Fruit fly (Drosophila melanogaster): ENCODE measurements around the gene Wdr81.

Wdr81 gene

DNA sequence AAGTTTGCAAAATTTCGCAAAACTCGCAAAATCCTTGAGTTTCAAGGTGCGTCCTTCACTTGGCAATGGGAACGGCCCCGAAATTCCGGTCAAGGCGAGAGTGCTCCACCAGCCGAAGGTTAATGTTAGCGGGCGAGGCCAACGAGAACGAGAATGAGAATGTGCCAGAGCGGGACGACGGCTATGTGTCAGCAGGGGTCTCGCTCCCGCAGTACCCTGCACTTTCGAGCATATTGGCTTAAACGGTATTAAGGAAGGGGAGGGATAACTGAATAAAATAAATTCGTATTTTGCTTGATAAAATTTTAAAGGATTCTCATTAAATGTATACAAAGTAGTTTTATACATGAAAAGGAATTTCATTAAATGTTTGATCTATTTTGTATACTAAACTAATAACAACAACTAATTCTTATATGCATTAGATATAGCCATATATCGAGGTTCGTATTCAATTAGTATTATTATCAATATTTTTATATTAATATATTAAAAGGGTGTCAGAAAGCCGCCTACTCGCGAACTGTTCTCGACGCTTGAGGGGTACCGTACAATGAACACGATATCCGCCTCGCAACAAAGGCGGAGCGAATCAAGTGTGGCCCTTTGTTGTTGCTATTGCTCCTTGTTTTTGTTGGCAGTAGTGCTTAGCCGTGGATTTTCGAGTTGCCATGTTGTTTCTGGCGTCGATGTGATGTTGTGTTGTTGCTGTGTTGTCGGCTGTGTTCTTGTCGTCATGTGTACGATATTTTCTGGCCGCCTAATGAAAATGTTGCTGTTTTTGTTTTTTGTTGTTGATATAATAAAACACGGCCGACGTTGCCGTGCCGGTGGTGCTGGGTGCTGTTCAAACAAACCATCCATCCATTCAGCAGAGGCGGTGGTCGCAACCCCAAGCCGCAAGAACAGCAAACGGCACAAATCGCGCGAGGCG, 14.1 kb downstream of the Wdr81 start (continued):
- peak; percentile 88 for TF ChIP-seq run (tag; optimal IDR thresholded peaks at IDR 0.05)
- no peak for TF ChIP-seq CG5953 (GFP tag; IDR thresholded peaks at IDR 0.05)
- no peak for TF ChIP-seq CG31365 (tag; optimal IDR thresholded peaks at IDR 0.05)
- TF ChIP-seq dmrt99B (tag; optimal IDR thresholded peaks at IDR 0.05), result peak; percentile 96
- TF ChIP-seq D19A (tag; optimal IDR thresholded peaks at IDR 0.05), result peak; percentile 100
- no peak for TF ChIP-seq CG17612 (GFP tag; IDR thresholded peaks at IDR 0.05)
- TF ChIP-seq sim (GFP tag; IDR thresholded peaks at IDR 0.05), result no peak
- TF ChIP-seq CG12299 (tag; optimal IDR thresholded peaks at IDR 0.05), result peak; percentile 89
- TF ChIP-seq CG18011 (GFP tag; optimal IDR thresholded peaks at IDR 0.05), result peak; percentile 16
- no peak for TF ChIP-seq tgo (GFP tag; IDR thresholded peaks at IDR 0.05)
- TF ChIP-seq YL-1 (GFP tag; optimal IDR thresholded peaks at IDR 0.05), result peak; percentile 91
- peak; percentile 39 for TF ChIP-seq Sry-β (GFP tag; optimal IDR thresholded peaks at IDR 0.05)
- TF ChIP-seq ATbp (GFP tag; optimal IDR thresholded peaks at IDR 0.05), result peak; percentile 89
- TF ChIP-seq CG3065 (GFP tag; optimal IDR thresholded peaks at IDR 0.05), result peak; percentile 77
- TF ChIP-seq Ptx1 (GFP tag; IDR thresholded peaks at IDR 0.05), result no peak
- peak; percentile 81 for TF ChIP-seq CG5245 (GFP tag; optimal IDR thresholded peaks at IDR 0.05)
- TF ChIP-seq org-1 (GFP tag; optimal IDR thresholded peaks at IDR 0.05), result peak; percentile 93
- peak; percentile 46 for TF ChIP-seq HLH54F (GFP tag; optimal IDR thresholded peaks at IDR 0.05)
- TF ChIP-seq CG12659 (GFP tag; optimal IDR thresholded peaks at IDR 0.05), result peak; percentile 97
- peak; percentile 95 for TF ChIP-seq CG10267 (tag; optimal IDR thresholded peaks at IDR 0.05)
- TF ChIP-seq Ets65A (GFP tag), result peak; percentile 89
- TF ChIP-seq CG12769 (tag; optimal IDR thresholded peaks at IDR 0.05), result peak; percentile 9
- TF ChIP-seq CG17829 (tag; optimal IDR thresholded peaks at IDR 0.05), result peak; percentile 97
- TF ChIP-seq CG8089 (GFP tag; optimal IDR thresholded peaks at IDR 0.05), result peak; percentile 63
- peak; percentile 65 for TF ChIP-seq Antp (GFP tag; optimal IDR thresholded peaks at IDR 0.05)
- peak; percentile 51 for TF ChIP-seq en (GFP tag; optimal IDR thresholded peaks at IDR 0.05)
- TF ChIP-seq chn (GFP tag; optimal IDR thresholded peaks at IDR 0.05), result peak; percentile 72
- TF ChIP-seq Aef1 (GFP tag; IDR thresholded peaks at IDR 0.05), result no peak
- TF ChIP-seq CG13123 (GFP tag; optimal IDR thresholded peaks at IDR 0.05), result peak; percentile 87
- TF ChIP-seq CG6813 (GFP tag; optimal IDR thresholded peaks at IDR 0.05), result peak; percentile 92
- peak; percentile 45 for TF ChIP-seq CG3995 (GFP tag; optimal IDR thresholded peaks at IDR 0.05)
- TF ChIP-seq Max (GFP tag; optimal IDR thresholded peaks at IDR 0.05), result peak; percentile 90
- TF ChIP-seq Usf (GFP tag; optimal IDR thresholded peaks at IDR 0.05), result peak; percentile 94
- TF ChIP-seq so (GFP tag; IDR thresholded peaks at IDR 0.05), result no peak
- peak; percentile 22 for TF ChIP-seq CG4707 (GFP tag; optimal IDR thresholded peaks at IDR 0.05)
- TF ChIP-seq D19B (GFP tag; optimal IDR thresholded peaks at IDR 0.05), result peak; percentile 96
- peak; percentile 88 for TF ChIP-seq CG10654 (GFP tag; optimal IDR thresholded peaks at IDR 0.05)
- peak; percentile 18 for TF ChIP-seq NK7.1 (GFP tag; optimal IDR thresholded peaks at IDR 0.05)
- TF ChIP-seq Side (GFP tag; optimal IDR thresholded peaks at IDR 0.05), result peak; percentile 34
- peak; percentile 69 for TF ChIP-seq oc (tag; optimal IDR thresholded peaks at IDR 0.05)
- TF ChIP-seq Ets97D (GFP tag; optimal IDR thresholded peaks at IDR 0.05), result peak; percentile 2
- no peak for TF ChIP-seq CG14050 (GFP tag; IDR thresholded peaks at IDR 0.05)
- no peak for TF ChIP-seq stc (GFP tag; IDR thresholded peaks at IDR 0.05)
- TF ChIP-seq CG8478 (optimal IDR thresholded peaks at IDR 0.05), result peak; percentile 52
- peak; percentile 97 for TF ChIP-seq mirr (GFP tag; optimal IDR thresholded peaks at IDR 0.05)
- no peak for TF ChIP-seq eve (GFP tag; optimal IDR thresholded peaks at IDR 0.05)
- TF ChIP-seq CG7928 (GFP tag; optimal IDR thresholded peaks at IDR 0.05), result peak; percentile 73
- TF ChIP-seq ara (GFP tag; IDR thresholded peaks at IDR 0.05), result no peak
- no peak for TF ChIP-seq Poxn (GFP tag; IDR thresholded peaks at IDR 0.05)
- no peak for TF ChIP-seq br (optimal IDR thresholded peaks at IDR 0.05)
- TF ChIP-seq seq (GFP tag; IDR thresholded peaks at IDR 0.05), result no peak
